Worm (Caenorhabditis elegans) whole organism, L2 larva: Measurements from ENCODE around the gene D1046.16.

Source experiments
- C34F6.9 ChIP-seq: fragments of 150-350 bp; optimal IDR thresholded peaks from 2 replicates; lab custom pipeline; 2014; ENCODE audit warnings: missing biosample characterization, missing genetic modification characterization
- F13H6.1 ChIP-seq: sonication (generic microtip); optimal IDR thresholded peaks from 2 replicates; lab custom pipeline; 2016; ENCODE audit warnings: missing genetic modification characterization, missing compliant biosample characterization
- R02D3.7 ChIP-seq: fragments of 150-350 bp; optimal IDR thresholded peaks from 2 replicates; lab custom pipeline; 2014; ENCODE audit warnings: missing biosample characterization, missing genetic modification characterization
- Y55F3AM.14 ChIP-seq: fragments of 200-800 bp; sonication (Bioruptor generic); optimal IDR thresholded peaks from 2 replicates; lab custom pipeline; 2018; ENCODE audit warnings: mild to moderate bottlenecking, missing genetic modification characterization, missing compliant biosample characterization
- ZK546.5 ChIP-seq: sonication (generic microtip); optimal IDR thresholded peaks from 2 replicates; lab custom pipeline; 2017; ENCODE audit warnings: missing biosample characterization, missing genetic modification characterization
- alr-1 ChIP-seq: fragments of 150-350 bp; optimal IDR thresholded peaks from 2 replicates; lab custom pipeline; 2014; ENCODE audit warnings: missing biosample characterization, missing genetic modification characterization
- aly-2 ChIP-seq: fragments of 150-350 bp; optimal IDR thresholded peaks from 2 replicates; lab custom pipeline; 2014; ENCODE audit warnings: missing biosample characterization, missing genetic modification characterization
- ama-1 ChIP-seq: fragments of 150-350 bp; optimal IDR thresholded peaks from 2 replicates; lab custom pipeline; 2018; ENCODE audit warnings: inconsistent platforms
- blmp-1 ChIP-seq: sonication (generic microtip); optimal IDR thresholded peaks from 2 replicates; lab custom pipeline; 2017; ENCODE audit warnings: missing genetic modification characterization, mild to moderate bottlenecking, missing compliant biosample characterization, antibody characterized with exemption, moderate library complexity; ENCODE audit not compliant: insufficient read depth
- ceh-16 ChIP-seq: fragments of 150-350 bp; optimal IDR thresholded peaks from 2 replicates; lab custom pipeline; 2014; ENCODE audit warnings: missing biosample characterization, missing genetic modification characterization
- ceh-82 ChIP-seq: fragments of 150-350 bp; optimal IDR thresholded peaks from 2 replicates; lab custom pipeline; 2014; ENCODE audit warnings: missing biosample characterization, missing genetic modification characterization
- crh-2 ChIP-seq: sonication (generic microtip); optimal IDR thresholded peaks from 2 replicates; lab custom pipeline; 2017; ENCODE audit warnings: missing biosample characterization, missing genetic modification characterization
- dmd-4 ChIP-seq: sonication (generic microtip); optimal IDR thresholded peaks from 2 replicates; lab custom pipeline; 2017; ENCODE audit warnings: missing biosample characterization, missing genetic modification characterization
- egl-27 ChIP-seq: sonication (generic microtip); optimal IDR thresholded peaks from 3 replicates; lab custom pipeline; 2017; ENCODE audit warnings: missing biosample characterization, missing genetic modification reagents, missing genetic modification characterization
- elt-1 ChIP-seq: fragments of 150-350 bp; optimal IDR thresholded peaks from 2 replicates; lab custom pipeline; 2014; ENCODE audit warnings: missing biosample characterization, missing genetic modification characterization
- elt-3 ChIP-seq: sonication (generic microtip); optimal IDR thresholded peaks from 2 replicates; lab custom pipeline; 2017; ENCODE audit warnings: missing biosample characterization, missing genetic modification characterization
- fos-1 ChIP-seq: fragments of 150-350 bp; optimal IDR thresholded peaks from 2 replicates; lab custom pipeline; 2014; ENCODE audit warnings: missing biosample characterization, missing genetic modification characterization
- gmeb-1 ChIP-seq: fragments of 150-350 bp; optimal IDR thresholded peaks from 2 replicates; lab custom pipeline; 2014; ENCODE audit warnings: missing biosample characterization, missing genetic modification characterization
- lin-11 ChIP-seq: fragments of 150-350 bp; sonication (generic microtip); optimal IDR thresholded peaks from 2 replicates; lab custom pipeline; 2014; ENCODE audit warnings: missing biosample characterization, missing genetic modification characterization, inconsistent platforms, mixed read lengths
- lin-13 ChIP-seq: fragments of 150-350 bp; optimal IDR thresholded peaks from 2 replicates; lab custom pipeline; 2014; ENCODE audit warnings: missing biosample characterization, missing genetic modification reagents, missing genetic modification characterization
- lin-39 ChIP-seq: fragments of 150-350 bp; optimal IDR thresholded peaks from 2 replicates; lab custom pipeline; 2014; ENCODE audit warnings: missing biosample characterization, missing genetic modification reagents, missing genetic modification characterization
- lsy-2 ChIP-seq, 2 experiments: fragments of 150-350 bp in 1 of 2; sonication (generic microtip) in 1 of 2; optimal IDR thresholded peaks; 2 replicates each; lab custom pipeline; 2014 to 2017; ENCODE audit warnings: missing biosample characterization in 2 of 2, missing genetic modification characterization in 2 of 2
- mbf-1 ChIP-seq: sonication (generic microtip); optimal IDR thresholded peaks from 2 replicates; lab custom pipeline; 2017; ENCODE audit warnings: missing biosample characterization, missing genetic modification characterization
- mdl-1 ChIP-seq, 2 experiments: fragments of 150-350 bp in 1 of 2; sonication (generic microtip) in 1 of 2; optimal IDR thresholded peaks; 2 replicates each; lab custom pipeline; 2017; ENCODE audit warnings: missing biosample characterization in 2 of 2, missing genetic modification characterization in 2 of 2
- nhr-10 ChIP-seq: sonication (generic microtip); optimal IDR thresholded peaks from 2 replicates; lab custom pipeline; 2017; ENCODE audit warnings: missing biosample characterization, missing genetic modification characterization
- nhr-11 ChIP-seq: fragments of 150-350 bp; optimal IDR thresholded peaks from 2 replicates; lab custom pipeline; 2014; ENCODE audit warnings: missing biosample characterization, missing genetic modification characterization
- nhr-12 ChIP-seq: fragments of 150-350 bp; optimal IDR thresholded peaks from 2 replicates; lab custom pipeline; 2014; ENCODE audit warnings: missing biosample characterization, missing genetic modification characterization
- nhr-129 ChIP-seq: fragments of 150-350 bp; optimal IDR thresholded peaks from 2 replicates; lab custom pipeline; 2014; ENCODE audit warnings: missing biosample characterization, missing genetic modification characterization
- nhr-21 ChIP-seq: fragments of 150-350 bp; optimal IDR thresholded peaks from 2 replicates; lab custom pipeline; 2014; ENCODE audit warnings: missing biosample characterization, missing genetic modification characterization
- nhr-23 ChIP-seq: fragments of 150-350 bp; optimal IDR thresholded peaks from 2 replicates; lab custom pipeline; 2014; ENCODE audit warnings: missing biosample characterization, missing genetic modification reagents, missing genetic modification characterization
- nhr-237 ChIP-seq: fragments of 150-350 bp; optimal IDR thresholded peaks from 2 replicates; lab custom pipeline; 2014; ENCODE audit warnings: missing biosample characterization, missing genetic modification characterization
- nhr-25 ChIP-seq: fragments of 150-350 bp; sonication (generic microtip); optimal IDR thresholded peaks from 3 replicates; lab custom pipeline; 2014; ENCODE audit warnings: missing biosample characterization, missing genetic modification characterization
- nhr-6 ChIP-seq: fragments of 150-350 bp; optimal IDR thresholded peaks from 2 replicates; lab custom pipeline; 2014; ENCODE audit warnings: missing biosample characterization, missing genetic modification characterization
- nhr-77 ChIP-seq: fragments of 150-350 bp; optimal IDR thresholded peaks from 2 replicates; lab custom pipeline; 2014; ENCODE audit warnings: missing biosample characterization, missing genetic modification characterization
- peb-1 ChIP-seq: fragments of 150-350 bp; optimal IDR thresholded peaks from 2 replicates; lab custom pipeline; 2014; ENCODE audit warnings: missing biosample characterization, missing genetic modification characterization
- sem-4 ChIP-seq: fragments of 150-350 bp; optimal IDR thresholded peaks from 2 replicates; lab custom pipeline; 2014; ENCODE audit warnings: missing biosample characterization, missing genetic modification reagents, missing genetic modification characterization
- skn-1 ChIP-seq: sonication (generic microtip); optimal IDR thresholded peaks from 2 replicates; lab custom pipeline; 2017; ENCODE audit warnings: missing biosample characterization, missing genetic modification characterization
- sma-3 ChIP-seq: sonication (generic microtip); optimal IDR thresholded peaks from 2 replicates; lab custom pipeline; 2016; ENCODE audit warnings: missing genetic modification reagents, missing genetic modification characterization, missing compliant biosample characterization
- sma-9 ChIP-seq, 2 experiments: fragments of 150-350 bp in 1 of 2; sonication (generic microtip) in 1 of 2; optimal IDR thresholded peaks; 2 replicates each; lab custom pipeline; 2014 to 2016; ENCODE audit warnings: missing genetic modification characterization in 2 of 2, mild to moderate bottlenecking in 1 of 2, missing biosample characterization in 1 of 2, missing compliant biosample characterization in 1 of 2, missing genetic modification reagents in 1 of 2, moderate library complexity in 1 of 2
- snpc-4 ChIP-seq: fragments of 150-350 bp; optimal IDR thresholded peaks from 2 replicates; lab custom pipeline; 2014; ENCODE audit warnings: missing biosample characterization, missing genetic modification characterization
- unc-39 ChIP-seq: fragments of 150-350 bp; optimal IDR thresholded peaks from 2 replicates; lab custom pipeline; 2014; ENCODE audit warnings: missing biosample characterization, missing genetic modification characterization
- unc-55 ChIP-seq: fragments of 150-350 bp; sonication (generic microtip); optimal IDR thresholded peaks from 3 replicates; lab custom pipeline; 2014; ENCODE audit warnings: missing biosample characterization, missing genetic modification reagents, missing genetic modification characterization
- unc-62 ChIP-seq: fragments of 150-350 bp; optimal IDR thresholded peaks from 2 replicates; lab custom pipeline; 2014; ENCODE audit warnings: missing biosample characterization, missing genetic modification reagents, missing genetic modification characterization
- ztf-1 ChIP-seq: fragments of 200-800 bp; sonication (Bioruptor generic); conservative IDR thresholded peaks from 2 replicates; pipeline ENCODE4 v1.3.6; 2022; ENCODE audit warnings: missing genetic modification characterization, missing compliant biosample characterization
- ztf-11 ChIP-seq: sonication (generic microtip); optimal IDR thresholded peaks from 2 replicates; lab custom pipeline; 2017; ENCODE audit warnings: missing biosample characterization, missing genetic modification characterization
- ztf-4 ChIP-seq: fragments of 150-350 bp; optimal IDR thresholded peaks from 2 replicates; lab custom pipeline; 2014; ENCODE audit warnings: missing biosample characterization, missing genetic modification characterization

The D1046.16 gene

DNA sequence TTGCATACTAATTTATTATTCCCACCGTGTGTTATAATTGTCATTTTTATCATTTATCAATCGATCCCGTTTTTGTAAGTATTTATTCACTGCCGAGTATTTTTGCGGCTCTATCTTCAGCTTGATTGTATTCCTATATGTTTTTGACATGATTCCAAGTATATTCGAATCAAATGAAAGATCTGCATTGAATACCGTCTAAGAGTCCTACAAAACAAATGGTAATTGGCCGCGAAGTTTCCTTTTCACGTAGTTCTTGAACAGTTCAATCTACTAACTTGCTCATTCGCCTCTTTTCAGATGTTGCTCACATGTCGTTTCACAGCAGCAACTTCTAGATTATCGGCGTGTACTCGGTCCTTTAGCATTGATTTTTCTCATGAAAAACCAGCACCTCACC, 29.4 kb upstream of the D1046.16 start, which contains the start of gene C27B7.2:
Gene C27B7.2, plus strand, starts transcription at position 301 of the 400 bp plus-strand sequence.
- TF ChIP-seq ceh-16 (no peak), peb-1 (tag; lab: Kevin White, UChicago) (no peak), egl-27 (tag; lab: Kevin White, UChicago) (no peak), lin-39 (tag; lab: Kevin White, UChicago) (no peak), nhr-77 (tag; lab: Kevin White, UChicago) (no peak), R02D3.7 (no peak), nhr-23 (tag; lab: Kevin White, UChicago) (no peak), lin-11 (tag; lab: Kevin White, UChicago) (no peak), mdl-1 (tag; optimal IDR thresholded peaks at IDR 0.05; lab: Kevin White, UChicago) (no peak), dmd-4 (no peak)
- TF ChIP-seq, all 48 proteins: peak for 0

DNA sequence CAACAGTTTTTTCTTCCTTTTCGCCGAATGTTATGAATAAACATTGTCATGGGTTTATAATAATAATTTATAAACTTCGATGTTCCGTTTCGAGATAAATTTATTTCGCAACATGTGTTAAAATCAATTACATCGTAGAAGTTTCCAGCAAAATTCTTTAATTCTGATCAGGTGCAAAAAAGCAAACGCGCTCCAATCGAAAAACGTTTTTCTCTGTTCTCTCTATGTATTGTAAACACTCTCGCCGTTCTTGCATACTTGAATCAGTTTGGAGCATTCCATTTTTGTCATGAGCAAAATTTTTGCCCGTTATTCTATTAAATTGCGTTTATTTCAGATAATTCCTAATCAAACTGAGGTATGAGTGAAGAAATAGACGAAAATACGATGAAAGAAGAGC, 28.2 kb upstream of the D1046.16 start, which contains the start of gene rad-54.L2:
Gene rad-54.L2, plus strand, starts transcription at position 332 of the 400 bp plus-strand sequence.
- TF ChIP-seq snpc-4 (tag; lab: Kevin White, UChicago): peak; percentile 52
- no peak for TF ChIP-seq ztf-4 (tag; lab: Kevin White, UChicago)
- no peak for TF ChIP-seq blmp-1 (tag; lab: Kevin White, UChicago)
- no peak for TF ChIP-seq elt-3 (tag; lab: Kevin White, UChicago)
- no peak for TF ChIP-seq sem-4
- TF ChIP-seq sma-3 (GFP tag; lab: Kevin White, UChicago): peak; percentile 36
- no peak for TF ChIP-seq skn-1 (tag; lab: Kevin White, UChicago)
- TF ChIP-seq Y55F3AM.14 (GFP tag; lab: Kevin White, UChicago): no peak
- no peak for TF ChIP-seq R02D3.7
- TF ChIP-seq ceh-82: no peak
- TF ChIP-seq alr-1 (tag; lab: Kevin White, UChicago): no peak
- TF ChIP-seq peb-1 (tag; lab: Kevin White, UChicago): no peak
- no peak for TF ChIP-seq ama-1 (lab: Kevin White, UChicago)
- no peak for TF ChIP-seq elt-1
- TF ChIP-seq nhr-21 (tag; lab: Kevin White, UChicago): no peak
- TF ChIP-seq nhr-11 (tag; lab: Kevin White, UChicago): no peak
- TF ChIP-seq unc-62 (GFP tag; lab: Kevin White, UChicago): no peak
- no peak for TF ChIP-seq nhr-237 (tag; lab: Kevin White, UChicago)
- TF ChIP-seq nhr-6 (tag; lab: Kevin White, UChicago): no peak
- peak; percentile 80 for TF ChIP-seq crh-2 (tag; lab: Kevin White, UChicago)
- no peak for TF ChIP-seq aly-2 (tag; lab: Kevin White, UChicago)
- no peak for TF ChIP-seq lin-11 (tag; lab: Kevin White, UChicago)
- peak; percentile 29 for TF ChIP-seq F13H6.1 (tag; lab: Kevin White, UChicago)
- TF ChIP-seq nhr-25 (tag; lab: Kevin White, UChicago): peak; percentile 61
- no peak for TF ChIP-seq nhr-12
- TF ChIP-seq lsy-2 (tag; optimal IDR thresholded peaks at IDR 0.05; lab: Kevin White, UChicago): peak; percentile 30 to 72
- TF ChIP-seq nhr-77 (tag; lab: Kevin White, UChicago): no peak
- peak; percentile 37 for TF ChIP-seq lin-13
- peak; percentile 86 for TF ChIP-seq unc-55 (GFP tag; lab: Kevin White, UChicago)
- TF ChIP-seq ceh-16: no peak
- TF ChIP-seq ZK546.5 (tag; lab: Kevin White, UChicago): no peak
- peak; percentile 63 for TF ChIP-seq fos-1 (tag; lab: Kevin White, UChicago)
- peak; percentile 39 for TF ChIP-seq nhr-10
- TF ChIP-seq C34F6.9 (tag; lab: Kevin White, UChicago): peak; percentile 96
- peak; percentile 46 for TF ChIP-seq gmeb-1 (tag; lab: Kevin White, UChicago)
- no peak for TF ChIP-seq mdl-1 (tag; optimal IDR thresholded peaks at IDR 0.05; lab: Kevin White, UChicago)
- TF ChIP-seq sma-9 (GFP tag; optimal IDR thresholded peaks at IDR 0.05; lab: Kevin White, UChicago): no peak
- no peak for TF ChIP-seq sma-9 (tag; optimal IDR thresholded peaks at IDR 0.05; lab: Kevin White, UChicago)
- no peak for TF ChIP-seq unc-39
- TF ChIP-seq nhr-23 (tag; lab: Kevin White, UChicago): no peak
- TF ChIP-seq mbf-1: no peak
- TF ChIP-seq lin-39 (tag; lab: Kevin White, UChicago): no peak
- peak; percentile 64 for TF ChIP-seq nhr-129 (tag; lab: Kevin White, UChicago)
- TF ChIP-seq ztf-1 (GFP tag; lab: Robert Waterston, UW): no peak
- TF ChIP-seq egl-27 (tag; lab: Kevin White, UChicago): no peak
- no peak for TF ChIP-seq ztf-11 (tag; lab: Kevin White, UChicago)
